Fruit fly (Drosophila melanogaster) whole organism, prepupa: ENCODE measurements around the gene CG13297.

Experiments
- Blimp-1 ChIP-seq: fragments of 200-800 bp; sonication (Bioruptor generic); optimal IDR thresholded peaks from 3 replicates; lab custom pipeline; 2017; ENCODE audit warnings: missing biosample characterization, missing genetic modification characterization, mild to moderate bottlenecking, moderate library complexity, missing genetic modification reagents
- CG10631 ChIP-seq: fragments of 200-800 bp; sonication (Bioruptor generic); optimal IDR thresholded peaks from 2 replicates; lab custom pipeline; 2016; ENCODE audit warnings: missing biosample characterization, missing genetic modification characterization
- CG11294 ChIP-seq: fragments of 200-800 bp; sonication (Bioruptor generic); IDR thresholded peaks from 2 replicates; pipeline ENCODE4 v1.3.6; 2022; ENCODE audit warnings: missing biosample characterization, missing genetic modification characterization
- CG11762 ChIP-seq: fragments of 200-800 bp; sonication (Bioruptor generic); optimal IDR thresholded peaks from 3 replicates; lab custom pipeline; 2016; ENCODE audit warnings: missing biosample characterization, missing genetic modification characterization; ENCODE audit not compliant: insufficient read depth
- CG11902 ChIP-seq: fragments of 200-800 bp; sonication (Bioruptor generic); optimal IDR thresholded peaks from 3 replicates; lab custom pipeline; 2016; ENCODE audit warnings: missing biosample characterization, missing genetic modification characterization
- CG1621 ChIP-seq: fragments of 200-800 bp; sonication (Bioruptor generic); optimal IDR thresholded peaks from 3 replicates; lab custom pipeline; 2018; ENCODE audit warnings: missing biosample characterization, mild to moderate bottlenecking, missing genetic modification characterization
- CG16779 ChIP-seq: fragments of 200-800 bp; sonication (Bioruptor generic); optimal IDR thresholded peaks from 3 replicates; lab custom pipeline; 2017; ENCODE audit warnings: missing biosample characterization, mild to moderate bottlenecking, missing genetic modification characterization
- CG3032 ChIP-seq: fragments of 200-800 bp; optimal IDR thresholded peaks from 2 replicates; lab custom pipeline; 2019; ENCODE audit warnings: missing biosample characterization, mild to moderate bottlenecking, missing genetic modification characterization, moderate library complexity
- CG31627 ChIP-seq: fragments of 200-800 bp; sonication (Bioruptor generic); optimal IDR thresholded peaks from 3 replicates; lab custom pipeline; 2016; ENCODE audit warnings: missing biosample characterization, missing genetic modification characterization
- CG32006 ChIP-seq: fragments of 200-800 bp; sonication (Bioruptor generic); optimal IDR thresholded peaks from 3 replicates; lab custom pipeline; 2017; ENCODE audit warnings: missing biosample characterization, mild to moderate bottlenecking, missing genetic modification characterization
- CG34406 ChIP-seq: fragments of 200-800 bp; sonication (Bioruptor generic); optimal IDR thresholded peaks from 3 replicates; lab custom pipeline; 2016; ENCODE audit warnings: missing biosample characterization, missing genetic modification characterization
- CG3919 ChIP-seq: fragments of 200-800 bp; sonication (Bioruptor generic); optimal IDR thresholded peaks from 3 replicates; lab custom pipeline; 2016; ENCODE audit warnings: missing biosample characterization, missing genetic modification characterization
- CG6163 ChIP-seq: fragments of 200-800 bp; sonication (Bioruptor generic); IDR thresholded peaks from 3 replicates; pipeline ENCODE4 v1.3.6; 2022; ENCODE audit warnings: missing biosample characterization, missing genetic modification characterization
- CG6276 ChIP-seq: fragments of 200-800 bp; sonication (Bioruptor generic); optimal IDR thresholded peaks from 2 replicates; lab custom pipeline; 2017; ENCODE audit warnings: missing biosample characterization, mild to moderate bottlenecking, missing genetic modification characterization
- CG6792 ChIP-seq: fragments of 200-800 bp; sonication (Bioruptor generic); optimal IDR thresholded peaks from 3 replicates; lab custom pipeline; 2016; ENCODE audit warnings: missing biosample characterization, missing genetic modification characterization
- CG6854 ChIP-seq: fragments of 200-800 bp; sonication (Bioruptor generic); optimal IDR thresholded peaks from 2 replicates; lab custom pipeline; 2017; ENCODE audit warnings: missing biosample characterization, mild to moderate bottlenecking, missing genetic modification characterization
- CG7368 ChIP-seq: fragments of 200-800 bp; sonication (Bioruptor generic); optimal IDR thresholded peaks from 3 replicates; lab custom pipeline; 2016; ENCODE audit warnings: missing biosample characterization, missing genetic modification characterization
- CG8119 ChIP-seq: fragments of 200-800 bp; sonication (Bioruptor generic); IDR thresholded peaks from 3 replicates; pipeline ENCODE4 v1.3.6; 2022; ENCODE audit warnings: missing biosample characterization, missing genetic modification characterization
- CG8319 ChIP-seq: fragments of 200-800 bp; sonication (Bioruptor generic); optimal IDR thresholded peaks from 3 replicates; lab custom pipeline; 2016; ENCODE audit warnings: missing biosample characterization, missing genetic modification characterization
- Eip75B ChIP-seq: fragments of 200-800 bp; sonication (Bioruptor generic); optimal IDR thresholded peaks from 3 replicates; lab custom pipeline; 2016; ENCODE audit warnings: missing biosample characterization, missing genetic modification characterization
- Eip78C ChIP-seq: fragments of 200-800 bp; sonication (Bioruptor generic); peaks from one replicate; lab custom pipeline; 2016; ENCODE audit warnings: missing biosample characterization, missing genetic modification characterization
- Ets21C ChIP-seq: fragments of 200-800 bp; sonication (Bioruptor generic); optimal IDR thresholded peaks from 3 replicates; lab custom pipeline; 2016; ENCODE audit warnings: missing biosample characterization, missing genetic modification characterization
- Ets96B ChIP-seq: fragments of 200-800 bp; optimal IDR thresholded peaks from 2 replicates; lab custom pipeline; 2019; ENCODE audit warnings: missing biosample characterization, mild to moderate bottlenecking, missing genetic modification characterization, moderate library complexity
- Gug ChIP-seq: fragments of 200-800 bp; sonication (Bioruptor generic); IDR thresholded peaks from 2 replicates; pipeline ENCODE4 v1.3.6; 2022; ENCODE audit warnings: missing biosample characterization, missing genetic modification characterization
- Hr39 ChIP-seq: fragments of 200-800 bp; sonication (Bioruptor generic); optimal IDR thresholded peaks from 2 replicates; lab custom pipeline; 2016; ENCODE audit warnings: missing biosample characterization, missing genetic modification characterization
- Hr4 ChIP-seq: fragments of 200-800 bp; sonication (Bioruptor generic); optimal IDR thresholded peaks from 3 replicates; lab custom pipeline; 2016; ENCODE audit warnings: missing biosample characterization, missing genetic modification characterization
- Lpt ChIP-seq: fragments of 200-800 bp; sonication (Bioruptor generic); optimal IDR thresholded peaks from 3 replicates; lab custom pipeline; 2016; ENCODE audit warnings: missing biosample characterization, missing genetic modification characterization
- Met ChIP-seq: fragments of 200-800 bp; sonication (Bioruptor generic); optimal IDR thresholded peaks from 3 replicates; lab custom pipeline; 2016; ENCODE audit warnings: missing biosample characterization, missing genetic modification characterization
- OdsH ChIP-seq: fragments of 200-800 bp; sonication (Bioruptor generic); optimal IDR thresholded peaks from 3 replicates; lab custom pipeline; 2016; ENCODE audit warnings: missing biosample characterization, missing genetic modification characterization
- Sox102F ChIP-seq: fragments of 200-800 bp; sonication (Bioruptor generic); optimal IDR thresholded peaks from 2 replicates; lab custom pipeline; 2016; ENCODE audit warnings: missing biosample characterization, mild to moderate bottlenecking, missing genetic modification characterization
- Sox15 ChIP-seq: fragments of 200-800 bp; sonication (Bioruptor generic); optimal IDR thresholded peaks from 3 replicates; lab custom pipeline; 2016; ENCODE audit warnings: missing biosample characterization, missing genetic modification characterization
- cyc ChIP-seq: fragments of 200-800 bp; sonication (Bioruptor generic); optimal IDR thresholded peaks from 3 replicates; lab custom pipeline; 2016; ENCODE audit warnings: missing biosample characterization, missing genetic modification characterization
- dac ChIP-seq: fragments of 200-800 bp; sonication (Bioruptor generic); optimal IDR thresholded peaks from 2 replicates; lab custom pipeline; 2017; ENCODE audit warnings: missing biosample characterization, mild to moderate bottlenecking, missing genetic modification characterization
- eg ChIP-seq: fragments of 200-800 bp; sonication (Bioruptor generic); IDR thresholded peaks from 3 replicates; pipeline ENCODE4 v1.3.6; 2022; ENCODE audit warnings: missing biosample characterization, missing genetic modification characterization
- esn ChIP-seq: fragments of 200-800 bp; sonication (Bioruptor generic); optimal IDR thresholded peaks from 2 replicates; lab custom pipeline; 2016; ENCODE audit warnings: missing biosample characterization, mild to moderate bottlenecking, missing genetic modification characterization, moderate library complexity
- fd59A ChIP-seq: fragments of 200-800 bp; sonication (Bioruptor generic); optimal IDR thresholded peaks from 2 replicates; lab custom pipeline; 2017; ENCODE audit warnings: missing biosample characterization, mild to moderate bottlenecking, missing genetic modification characterization, missing genetic modification reagents
- fd85E ChIP-seq: fragments of 200-800 bp; sonication (Bioruptor generic); optimal IDR thresholded peaks from 3 replicates; lab custom pipeline; 2016; ENCODE audit warnings: missing biosample characterization, missing genetic modification characterization
- fkh ChIP-seq: fragments of 200-800 bp; sonication (Bioruptor generic); optimal IDR thresholded peaks from 3 replicates; lab custom pipeline; 2017; ENCODE audit warnings: missing biosample characterization, mild to moderate bottlenecking, missing genetic modification characterization, moderate library complexity
- lz ChIP-seq: fragments of 200-800 bp; sonication (Bioruptor generic); optimal IDR thresholded peaks from 3 replicates; lab custom pipeline; 2016; ENCODE audit warnings: missing biosample characterization, missing genetic modification characterization
- net ChIP-seq: fragments of 200-800 bp; sonication (Bioruptor generic); optimal IDR thresholded peaks from 3 replicates; lab custom pipeline; 2016; ENCODE audit warnings: missing biosample characterization, missing genetic modification characterization
- salr ChIP-seq, 2 experiments: fragments of 200-800 bp; sonication (Bioruptor generic); optimal IDR thresholded peaks; 3 replicates each; lab custom pipeline; 2016 to 2018; ENCODE audit warnings: missing biosample characterization in 2 of 2, missing genetic modification characterization in 2 of 2, mild to moderate bottlenecking in 1 of 2
- svp ChIP-seq: fragments of 200-800 bp; sonication (Bioruptor generic); peaks from one replicate; lab custom pipeline; 2016; ENCODE audit warnings: missing biosample characterization, missing genetic modification characterization
- topi ChIP-seq: fragments of 200-800 bp; sonication (Bioruptor generic); optimal IDR thresholded peaks from 3 replicates; lab custom pipeline; 2016; ENCODE audit warnings: missing biosample characterization, missing genetic modification characterization
- vri ChIP-seq: fragments of 200-800 bp; sonication (Bioruptor generic); optimal IDR thresholded peaks from 3 replicates; lab custom pipeline; 2016; ENCODE audit warnings: missing biosample characterization, mild to moderate bottlenecking, missing genetic modification characterization

The CG13297 gene

DNA sequence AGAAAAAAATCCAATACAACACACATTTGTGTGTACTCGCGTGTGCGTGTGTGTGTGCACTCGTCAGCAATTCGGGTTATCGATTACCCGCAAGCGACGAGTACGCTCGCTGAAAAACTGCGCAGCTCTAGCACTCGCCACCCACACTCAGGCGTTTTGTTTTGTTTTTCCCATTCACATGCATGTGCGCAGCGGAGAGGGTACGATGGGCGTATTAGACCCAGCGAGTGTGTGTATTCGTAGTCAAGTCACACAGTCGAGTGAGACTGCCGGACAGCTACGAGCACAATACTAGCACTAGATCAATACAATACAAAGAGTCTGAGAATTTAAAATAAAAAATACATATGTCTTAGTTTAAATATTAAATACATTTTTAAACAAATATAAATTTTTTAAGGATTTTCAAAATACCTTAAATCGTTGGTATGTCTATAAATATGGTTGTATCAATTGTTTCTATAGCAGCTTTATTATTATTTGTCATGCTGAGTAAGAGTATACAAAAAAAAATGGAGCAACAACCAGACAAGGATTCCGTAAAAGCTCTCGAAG, 27.8 kb upstream of the CG13297 start, which contains the start of the genes D19B and CG43293 (continued):
- TF ChIP-seq salr (GFP tag; optimal IDR thresholded peaks at IDR 0.05; lab: Kevin White, UChicago) = peak; percentile 76 to 80
- peak; percentile 91 for TF ChIP-seq CG7368 (GFP tag; lab: Kevin White, UChicago)
- TF ChIP-seq CG11294 (GFP tag; lab: Robert Waterston, UW) = peak; percentile 80
- peak; percentile 83 for TF ChIP-seq lz (GFP tag; lab: Kevin White, UChicago)
- TF ChIP-seq fkh (GFP tag; lab: Kevin White, UChicago) = peak; percentile 89
- TF ChIP-seq CG11902 (GFP tag; lab: Kevin White, UChicago) = peak; percentile 68
- peak; percentile 85 for TF ChIP-seq Lpt (GFP tag; lab: Kevin White, UChicago)
- TF ChIP-seq Eip75B = peak; percentile 88
- peak; percentile 90 for TF ChIP-seq esn (GFP tag; lab: Kevin White, UChicago)
- TF ChIP-seq CG11762 (GFP tag; lab: Kevin White, UChicago) = peak; percentile 69
- peak; percentile 92 for TF ChIP-seq eg (GFP tag; lab: Robert Waterston, UW)
- TF ChIP-seq CG10631 (GFP tag; lab: Kevin White, UChicago) = peak; percentile 88
- peak; percentile 72 for TF ChIP-seq Gug (GFP tag; lab: Robert Waterston, UW)
- peak; percentile 93 for TF ChIP-seq Hr4
- TF ChIP-seq CG3032 (tag; lab: Kevin White, UChicago) = peak; percentile 81
- TF ChIP-seq dac (GFP tag; lab: Kevin White, UChicago) = peak; percentile 85
- peak; percentile 51 for TF ChIP-seq fd85E
- peak; percentile 91 for TF ChIP-seq CG8119 (GFP tag; lab: Robert Waterston, UW)
- TF ChIP-seq CG6163 = peak; percentile 91
- TF ChIP-seq Ets21C (GFP tag; lab: Kevin White, UChicago) = peak; percentile 74
- peak; percentile 87 for TF ChIP-seq CG31627
- peak; percentile 92 for TF ChIP-seq svp (GFP tag; lab: Kevin White, UChicago)

DNA sequence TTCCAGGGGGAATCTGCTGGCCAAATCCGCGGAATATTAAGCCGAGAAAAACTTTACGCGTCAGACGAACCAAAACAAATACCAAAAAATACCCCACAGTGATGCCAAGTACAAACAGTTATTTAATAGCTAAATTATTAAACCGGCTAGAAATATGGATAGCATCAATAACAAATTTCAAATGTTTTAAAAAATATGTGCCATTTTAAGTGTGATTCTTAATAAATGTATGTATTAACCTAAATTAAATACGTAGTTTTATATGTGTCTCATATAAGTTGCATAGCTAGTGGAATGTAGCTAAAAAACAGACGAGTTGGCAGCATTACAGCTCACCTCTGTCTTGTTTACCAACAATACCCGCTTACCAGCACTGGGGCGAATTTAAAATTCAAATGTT, 24.6 kb upstream of the CG13297 start, which contains the start of gene CG10274:
CG10274 (minus strand) TSS at position 54 of the 400 bp plus-strand sequence.
- TF ChIP-seq Blimp-1 (no peak), CG11762 (GFP tag; lab: Kevin White, UChicago) (no peak), CG7368 (GFP tag; lab: Kevin White, UChicago) (no peak), CG6854 (GFP tag; lab: Kevin White, UChicago) (no peak), Sox102F (GFP tag; lab: Kevin White, UChicago) (no peak), vri (GFP tag; lab: Kevin White, UChicago) (no peak), CG8119 (GFP tag; lab: Robert Waterston, UW) (no peak), Hr4 (no peak), CG8319 (GFP tag; lab: Kevin White, UChicago) (peak; percentile 52), topi (GFP tag; lab: Kevin White, UChicago) (no peak), fkh (GFP tag; lab: Kevin White, UChicago) (peak; percentile 98), CG34406 (GFP tag; lab: Kevin White, UChicago) (no peak), CG16779 (tag; lab: Kevin White, UChicago) (no peak), Met (GFP tag; lab: Kevin White, UChicago) (no peak), CG6276 (GFP tag; lab: Kevin White, UChicago) (no peak), OdsH (GFP tag; lab: Kevin White, UChicago) (no peak), net (GFP tag; lab: Kevin White, UChicago) (no peak), salr (GFP tag; optimal IDR thresholded peaks at IDR 0.05; lab: Kevin White, UChicago) (peak in 1 of 2 experiments; percentile 22), Eip78C (GFP tag; lab: Kevin White, UChicago) (no peak), CG31627 (peak; percentile 82), CG6163 (peak; percentile 42; the same call in 2 of the 3 replicates), Hr39 (GFP tag; lab: Kevin White, UChicago) (peak; percentile 82), CG3032 (tag; lab: Kevin White, UChicago) (peak; percentile 78), lz (GFP tag; lab: Kevin White, UChicago) (peak; percentile 77), CG6792 (GFP tag; lab: Kevin White, UChicago) (peak; percentile 46), cyc (GFP tag; lab: Kevin White, UChicago) (peak; percentile 71), eg (GFP tag; lab: Robert Waterston, UW) (peak; percentile 36; the same call in 1 of the 3 replicates), CG1621 (tag; lab: Kevin White, UChicago) (peak; percentile 33), CG3919 (no peak), CG11902 (GFP tag; lab: Kevin White, UChicago) (peak; percentile 63), CG10631 (GFP tag; lab: Kevin White, UChicago) (no peak), CG11294 (GFP tag; lab: Robert Waterston, UW) (no peak; the same call in 1 of the 2 replicates), Gug (GFP tag; lab: Robert Waterston, UW) (peak; percentile 43; the same call in 1 of the 2 replicates), Sox15 (GFP tag; lab: Kevin White, UChicago) (peak; percentile 74), Ets96B (peak; percentile 64), CG32006 (GFP tag; lab: Kevin White, UChicago) (no peak), fd59A (GFP tag; lab: Kevin White, UChicago) (peak; percentile 34), esn (GFP tag; lab: Kevin White, UChicago) (peak; percentile 79), dac (GFP tag; lab: Kevin White, UChicago) (no peak), Lpt (GFP tag; lab: Kevin White, UChicago) (no peak)
